Fruit fly (Drosophila melanogaster) whole organism, embryonic: ENCODE data around the gene Trax.
A peak's percentile ranks its signal among the peaks of the same experiment; 100 is the strongest.

Source experiments
- Abd-B ChIP-seq: fragments of 200-800 bp; sonication (Bioruptor generic); optimal IDR thresholded peaks from 2 replicates; lab custom pipeline; 2018; ENCODE audit warnings: missing biosample characterization, mild to moderate bottlenecking, missing genetic modification characterization, moderate library complexity
- Atf3 ChIP-seq: fragments of 200-800 bp; sonication (Bioruptor generic); optimal IDR thresholded peaks from 3 replicates; lab custom pipeline; 2016; ENCODE audit warnings: missing biosample characterization, missing genetic modification characterization
- BEAF-32 ChIP-seq: fragments of 200-800 bp; sonication (Bioruptor generic); optimal IDR thresholded peaks from 3 replicates; lab custom pipeline; 2017; ENCODE audit warnings: missing biosample characterization, missing genetic modification characterization, mild to moderate bottlenecking, moderate library complexity, missing genetic modification reagents
- Blimp-1 ChIP-seq: fragments of 200-800 bp; sonication (Bioruptor generic); optimal IDR thresholded peaks from 3 replicates; lab custom pipeline; 2018; ENCODE audit warnings: missing biosample characterization, missing genetic modification characterization, mild to moderate bottlenecking, moderate library complexity, missing genetic modification reagents
- CG10274 ChIP-seq: fragments of 200-800 bp; sonication (Bioruptor generic); optimal IDR thresholded peaks from 3 replicates; lab custom pipeline; 2017; ENCODE audit warnings: missing biosample characterization, mild to moderate bottlenecking, missing genetic modification characterization
- CG11093 ChIP-seq: fragments of 200-800 bp; sonication (Bioruptor generic); IDR thresholded peaks from 3 replicates; pipeline ENCODE4 v1.3.6; 2022; ENCODE audit warnings: missing biosample characterization, missing genetic modification characterization
- CG12104 ChIP-seq: fragments of 200-800 bp; sonication (Bioruptor generic); optimal IDR thresholded peaks from 3 replicates; lab custom pipeline; 2016; ENCODE audit warnings: missing biosample characterization, missing genetic modification characterization
- CG1233 ChIP-seq: fragments of 200-800 bp; sonication (Bioruptor generic); optimal IDR thresholded peaks from 4 replicates; lab custom pipeline; 2018; ENCODE audit warnings: missing biosample characterization, mild to moderate bottlenecking, missing genetic modification characterization
- CG14441 ChIP-seq: fragments of 200-800 bp; sonication (Bioruptor generic); IDR thresholded peaks from 2 replicates; pipeline ENCODE4 v1.3.6; 2022; ENCODE audit warnings: missing biosample characterization, missing genetic modification characterization
- CG16779 ChIP-seq: fragments of 200-800 bp; sonication (Bioruptor generic); IDR thresholded peaks from 2 replicates; pipeline ENCODE4 v1.3.6; 2022; ENCODE audit warnings: missing biosample characterization, missing genetic modification characterization
- CG17186 ChIP-seq: fragments of 200-800 bp; sonication (Bioruptor generic); optimal IDR thresholded peaks from 3 replicates; lab custom pipeline; 2017; ENCODE audit warnings: missing biosample characterization, missing genetic modification reagents, missing genetic modification characterization
- CG17912 ChIP-seq: fragments of 200-800 bp; sonication (Bioruptor generic); optimal IDR thresholded peaks from 2 replicates; lab custom pipeline; 2018; ENCODE audit warnings: missing biosample characterization, mild to moderate bottlenecking, missing genetic modification characterization
- CG33557 ChIP-seq: fragments of 200-800 bp; sonication (Bioruptor generic); optimal IDR thresholded peaks from 2 replicates; lab custom pipeline; 2019; ENCODE audit warnings: missing biosample characterization, mild to moderate bottlenecking, missing genetic modification characterization, moderate library complexity
- CG34422 ChIP-seq: fragments of 200-800 bp; sonication (Bioruptor generic); IDR thresholded peaks from 3 replicates; pipeline ENCODE4 v1.3.6; 2022; ENCODE audit warnings: missing biosample characterization, missing genetic modification characterization
- CG4282 ChIP-seq: fragments of 200-800 bp; sonication (Bioruptor generic); optimal IDR thresholded peaks from 2 replicates; lab custom pipeline; 2016; ENCODE audit warnings: missing biosample characterization, missing genetic modification characterization
- CG4360 ChIP-seq: fragments of 200-800 bp; sonication (Bioruptor generic); IDR thresholded peaks from 2 replicates; pipeline ENCODE4 v1.3.6; 2022; ENCODE audit warnings: missing biosample characterization, missing genetic modification characterization
- CG6254 ChIP-seq: fragments of 200-800 bp; sonication (Bioruptor generic); optimal IDR thresholded peaks from 3 replicates; lab custom pipeline; 2017; ENCODE audit warnings: mild to moderate bottlenecking, missing biosample characterization, missing genetic modification reagents, missing genetic modification characterization
- CG6683 ChIP-seq: fragments of 200-800 bp; sonication (Bioruptor generic); optimal IDR thresholded peaks from 2 replicates; lab custom pipeline; 2017; ENCODE audit warnings: missing biosample characterization, mild to moderate bottlenecking, missing genetic modification characterization, missing genetic modification reagents
- CG7372 ChIP-seq: fragments of 200-800 bp; sonication (Bioruptor generic); IDR thresholded peaks from 2 replicates; pipeline ENCODE4 v1.3.6; 2022; ENCODE audit warnings: missing biosample characterization, missing genetic modification characterization
- CG8359 ChIP-seq: fragments of 200-800 bp; sonication (Bioruptor generic); optimal IDR thresholded peaks from 2 replicates; lab custom pipeline; 2017; ENCODE audit warnings: missing biosample characterization, mild to moderate bottlenecking, missing genetic modification characterization, borderline replicate concordance
- CG8478 ChIP-seq: fragments of >200 bp; optimal IDR thresholded peaks from 2 replicates; lab custom pipeline; 2018
- Dbx ChIP-seq: fragments of 200-800 bp; sonication (Bioruptor generic); IDR thresholded peaks from 3 replicates; pipeline ENCODE4 v1.3.6; 2022; ENCODE audit warnings: missing biosample characterization, missing genetic modification characterization
- Dek ChIP-seq: fragments of 200-800 bp; sonication (Bioruptor generic); optimal IDR thresholded peaks from 3 replicates; lab custom pipeline; 2019; ENCODE audit warnings: missing biosample characterization, mild to moderate bottlenecking, missing genetic modification characterization, moderate library complexity
- Dip2 ChIP-seq: fragments of 200-800 bp; sonication (Bioruptor generic); IDR thresholded peaks from 2 replicates; pipeline ENCODE4 v1.3.6; 2022; ENCODE audit warnings: missing biosample characterization, missing genetic modification characterization
- Drgx ChIP-seq: fragments of 200-800 bp; sonication (Bioruptor generic); IDR thresholded peaks from 2 replicates; pipeline ENCODE4 v1.3.6; 2022; ENCODE audit warnings: missing biosample characterization, missing genetic modification characterization
- Ets65A ChIP-seq: fragments of 200-800 bp; sonication (Bioruptor generic); peaks from one replicate; lab custom pipeline; 2016; ENCODE audit warnings: missing biosample characterization, missing genetic modification characterization
- Ets97D ChIP-seq: fragments of 200-800 bp; sonication (Bioruptor generic); optimal IDR thresholded peaks from 3 replicates; lab custom pipeline; 2016; ENCODE audit warnings: missing biosample characterization, missing genetic modification characterization
- Fer3 ChIP-seq: fragments of 200-800 bp; sonication (Bioruptor generic); optimal IDR thresholded peaks from 2 replicates; lab custom pipeline; 2018; ENCODE audit warnings: missing biosample characterization, mild to moderate bottlenecking, missing genetic modification characterization, moderate library complexity
- Gsc ChIP-seq: fragments of 200-800 bp; sonication (Bioruptor generic); IDR thresholded peaks from 2 replicates; pipeline ENCODE4 v1.3.6; 2022; ENCODE audit warnings: missing biosample characterization, missing genetic modification characterization
- H2.0 ChIP-seq: fragments of 200-800 bp; sonication (Bioruptor generic); IDR thresholded peaks from 2 replicates; pipeline ENCODE4 v1.3.6; 2022; ENCODE audit warnings: missing biosample characterization, missing genetic modification characterization
- HLH3B ChIP-seq: fragments of 200-800 bp; sonication (Bioruptor generic); IDR thresholded peaks from 2 replicates; pipeline ENCODE4 v1.3.6; 2022; ENCODE audit warnings: missing biosample characterization, missing genetic modification characterization
- HLH4C ChIP-seq: fragments of 200-800 bp; sonication (Bioruptor generic); IDR thresholded peaks from 3 replicates; pipeline ENCODE4 v1.3.6; 2022; ENCODE audit warnings: missing biosample characterization, missing genetic modification characterization; ENCODE audit not compliant: partially characterized antibody
- HmgZ ChIP-seq: fragments of 200-800 bp; sonication (Bioruptor generic); optimal IDR thresholded peaks from 2 replicates; lab custom pipeline; 2018; ENCODE audit warnings: missing biosample characterization, mild to moderate bottlenecking, missing genetic modification characterization
- Hmx ChIP-seq: fragments of 200-800 bp; sonication (Bioruptor generic); optimal IDR thresholded peaks from 2 replicates; lab custom pipeline; 2016; ENCODE audit warnings: missing biosample characterization, missing genetic modification characterization
- Hr51 ChIP-seq, 2 experiments: fragments of 200-800 bp; sonication (Bioruptor generic); optimal IDR thresholded peaks; 2 replicates in 1 of 2; 3 replicates in 1 of 2; lab custom pipeline; 2016 to 2018; ENCODE audit warnings: missing biosample characterization in 2 of 2, missing genetic modification characterization in 2 of 2, mild to moderate bottlenecking in 1 of 2, moderate library complexity in 1 of 2
- NC2β ChIP-seq: fragments of 200-800 bp; sonication (Bioruptor generic); optimal IDR thresholded peaks from 2 replicates; lab custom pipeline; 2016; ENCODE audit warnings: missing biosample characterization, missing genetic modification characterization
- Nf-YB ChIP-seq: fragments of 200-800 bp; sonication (Bioruptor generic); optimal IDR thresholded peaks from 3 replicates; lab custom pipeline; 2019; ENCODE audit warnings: missing biosample characterization, mild to moderate bottlenecking, missing genetic modification characterization, moderate library complexity
- Pdp1 ChIP-seq, 2 experiments: fragments of 200-800 bp; sonication (Bioruptor generic); optimal IDR thresholded peaks; 3 replicates each; lab custom pipeline; 2016; ENCODE audit warnings: missing biosample characterization in 2 of 2, missing genetic modification characterization in 2 of 2, mild to moderate bottlenecking in 1 of 2, moderate library complexity in 1 of 2
- Stat92E ChIP-seq, 3 experiments: fragments of >200 bp in 2 of 3; fragments of 200-800 bp in 1 of 3; sonication (Bioruptor generic) in 1 of 3; optimal IDR thresholded peaks; 2 replicates each; lab custom pipeline; 2017 to 2019; ENCODE audit warnings: missing biosample characterization in 3 of 3, missing genetic modification characterization in 3 of 3, mild to moderate bottlenecking in 1 of 3, moderate library complexity in 1 of 3
- YL-1 ChIP-seq: fragments of 200-800 bp; sonication (Bioruptor generic); optimal IDR thresholded peaks from 3 replicates; lab custom pipeline; 2017; ENCODE audit warnings: missing biosample characterization, mild to moderate bottlenecking, missing genetic modification characterization
- cwo ChIP-seq: fragments of 200-800 bp; sonication (Bioruptor generic); optimal IDR thresholded peaks from 3 replicates; lab custom pipeline; 2017; ENCODE audit warnings: missing biosample characterization, missing genetic modification characterization, mild to moderate bottlenecking, moderate library complexity, missing genetic modification reagents
- dmrt11E ChIP-seq: fragments of 200-800 bp; sonication (Bioruptor generic); optimal IDR thresholded peaks from 3 replicates; lab custom pipeline; 2018; ENCODE audit warnings: missing biosample characterization, mild to moderate bottlenecking, missing genetic modification characterization, moderate library complexity
- fd64A ChIP-seq: fragments of 200-800 bp; sonication (Bioruptor generic); optimal IDR thresholded peaks from 3 replicates; lab custom pipeline; 2018; ENCODE audit warnings: missing biosample characterization, mild to moderate bottlenecking, missing genetic modification characterization
- fd96Cb ChIP-seq: fragments of 200-800 bp; sonication (Bioruptor generic); optimal IDR thresholded peaks from 2 replicates; lab custom pipeline; 2018; ENCODE audit warnings: missing biosample characterization, mild to moderate bottlenecking, missing genetic modification characterization, moderate library complexity
- nerfin-2 ChIP-seq: fragments of 200-800 bp; sonication (Bioruptor generic); IDR thresholded peaks from 2 replicates; pipeline ENCODE4 v1.3.6; 2022; ENCODE audit warnings: missing biosample characterization, missing genetic modification characterization; ENCODE audit not compliant: partially characterized antibody
- nmo ChIP-seq: fragments of 200-800 bp; sonication (Bioruptor generic); optimal IDR thresholded peaks from 2 replicates; lab custom pipeline; 2018; ENCODE audit warnings: missing biosample characterization, mild to moderate bottlenecking, missing genetic modification characterization, moderate library complexity
- sens ChIP-seq: fragments of 200-800 bp; sonication (Bioruptor generic); peaks from one replicate; lab custom pipeline; 2016; ENCODE audit warnings: missing biosample characterization, missing genetic modification characterization
- sima ChIP-seq: fragments of 200-800 bp; sonication (Bioruptor generic); optimal IDR thresholded peaks from 2 replicates; lab custom pipeline; 2016; ENCODE audit warnings: missing biosample characterization, missing genetic modification characterization
- sr ChIP-seq: fragments of 200-800 bp; sonication (Bioruptor generic); IDR thresholded peaks from 3 replicates; pipeline ENCODE4 v1.3.6; 2022; ENCODE audit warnings: missing biosample characterization, missing genetic modification characterization
- stc ChIP-seq: fragments of 200-800 bp; sonication (Bioruptor generic); IDR thresholded peaks from 2 replicates; pipeline ENCODE4 v1.3.6; 2022; ENCODE audit warnings: missing biosample characterization, missing genetic modification characterization
- vvl ChIP-seq: fragments of 200-800 bp; sonication (Bioruptor generic); IDR thresholded peaks from 2 replicates; pipeline ENCODE4 v1.3.6; 2022; ENCODE audit warnings: missing biosample characterization, missing genetic modification characterization

The Trax gene

DNA sequence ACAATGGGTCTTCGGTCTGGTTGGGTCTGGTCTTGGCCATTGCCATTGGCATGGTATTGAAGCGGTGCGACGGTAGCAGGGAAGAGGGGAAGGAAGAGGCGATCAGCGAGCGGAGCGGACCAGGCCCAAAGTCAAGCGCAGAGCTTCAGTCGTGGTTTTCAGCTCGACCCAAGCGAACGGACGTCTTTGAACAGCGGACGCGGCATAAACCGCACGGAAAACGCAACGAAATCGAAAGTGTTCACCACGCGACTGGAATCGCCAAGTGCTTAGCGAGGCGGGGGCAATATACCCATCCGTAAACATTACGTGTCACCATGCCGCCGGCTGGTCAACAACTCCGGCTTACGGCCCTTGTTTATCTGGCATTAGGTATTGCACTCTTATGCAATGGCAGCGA is 45.2 kb upstream of the Trax start, which contains the start of gene CG14866 (continued):
- TF ChIP-seq Pdp1 (GFP tag; optimal IDR thresholded peaks at IDR 0.05; lab: Kevin White, UChicago) (peak in 1 of 2 experiments; percentile 15), HmgZ (no peak), BEAF-32 (GFP tag; lab: Kevin White, UChicago) (no peak), Atf3 (GFP tag; lab: Kevin White, UChicago) (no peak), CG7372 (GFP tag; lab: Robert Waterston, UW) (no peak), sima (no peak), Hmx (GFP tag; lab: Kevin White, UChicago) (no peak), CG4360 (GFP tag; lab: Robert Waterston, UW) (0 out of 2 replicates have a peak, but pooled peaks have one; percentile 25), Hr51 (GFP tag; optimal IDR thresholded peaks at IDR 0.05; lab: Kevin White, UChicago) (no peak), nmo (GFP tag; lab: Kevin White, UChicago) (no peak), CG17186 (GFP tag; lab: Kevin White, UChicago) (no peak), Blimp-1 (GFP tag; lab: Kevin White, UChicago) (peak; percentile 85), CG6683 (GFP tag; lab: Kevin White, UChicago) (no peak), CG8359 (GFP tag; lab: Kevin White, UChicago) (peak; percentile 95), HLH4C (GFP tag; lab: Robert Waterston, UW) (0 out of 3 replicates have a peak, but pooled peaks have one; percentile 29), Dbx (no peak), Dip2 (no peak), CG11093 (no peak), Dek (tag; lab: Kevin White, UChicago) (no peak), sens (no peak), stc (GFP tag; lab: Robert Waterston, UW) (0 out of 2 replicates have a peak, but pooled peaks have one; percentile 6), fd64A (no peak), CG12104 (no peak), HLH3B (peak; percentile 8; the same call in 1 of the 2 replicates), vvl (GFP tag; lab: Robert Waterston, UW) (0 out of 2 replicates have a peak, but pooled peaks have one; percentile 13), Abd-B (GFP tag; lab: Kevin White, UChicago) (no peak), dmrt11E (tag; lab: Kevin White, UChicago) (no peak), cwo (GFP tag; lab: Kevin White, UChicago) (no peak), fd96Cb (tag; lab: Kevin White, UChicago) (no peak), Ets65A (no peak), YL-1 (GFP tag; lab: Kevin White, UChicago) (no peak), CG8478 (no peak), H2.0 (GFP tag; lab: Robert Waterston, UW) (no peak), Fer3 (no peak), CG33557 (no peak), CG34422 (peak; percentile 29; the same call in 1 of the 3 replicates), Ets97D (GFP tag; lab: Kevin White, UChicago) (no peak), Drgx (GFP tag; lab: Robert Waterston, UW) (0 out of 2 replicates have a peak, but pooled peaks have one; percentile 2), NC2β (GFP tag; lab: Kevin White, UChicago) (no peak), CG1233 (no peak), Gsc (GFP tag; lab: Robert Waterston, UW) (no peak), Nf-YB (GFP tag; lab: Kevin White, UChicago) (no peak), CG14441 (no peak), nerfin-2 (GFP tag; lab: Robert Waterston, UW) (no peak), sr (no peak), CG4282 (GFP tag; lab: Kevin White, UChicago) (no peak), CG10274 (GFP tag; lab: Kevin White, UChicago) (no peak), CG16779 (no peak), CG17912 (GFP tag; lab: Kevin White, UChicago) (no peak), CG6254 (GFP tag; lab: Kevin White, UChicago) (no peak), Stat92E (GFP tag; optimal IDR thresholded peaks at IDR 0.05; lab: Kevin White, UChicago) (no peak)
